Fruit fly (Drosophila melanogaster) whole organism, embryonic: ENCODE data around the gene CG10035.

Experiments
- Bgb ChIP-seq: fragments of 200-800 bp; sonication (Bioruptor generic); IDR thresholded peaks from 2 replicates; pipeline ENCODE4 v1.3.6; 2022; ENCODE audit warnings: missing biosample characterization, missing genetic modification characterization; ENCODE audit not compliant: partially characterized antibody
- CG10979 ChIP-seq: fragments of 200-800 bp; sonication (Bioruptor generic); optimal IDR thresholded peaks from 2 replicates; lab custom pipeline; 2018; ENCODE audit warnings: missing biosample characterization, mild to moderate bottlenecking, missing genetic modification characterization, moderate library complexity
- CG14441 ChIP-seq: fragments of 200-800 bp; sonication (Bioruptor generic); IDR thresholded peaks from 2 replicates; pipeline ENCODE4 v1.3.6; 2022; ENCODE audit warnings: missing biosample characterization, missing genetic modification characterization
- CG15269 ChIP-seq: fragments of 200-800 bp; sonication (Bioruptor generic); optimal IDR thresholded peaks from 2 replicates; lab custom pipeline; 2018; ENCODE audit warnings: missing biosample characterization, mild to moderate bottlenecking, missing genetic modification characterization, moderate library complexity
- CG15514 ChIP-seq: fragments of 200-800 bp; sonication (Bioruptor generic); optimal IDR thresholded peaks from 3 replicates; lab custom pipeline; 2017; ENCODE audit warnings: missing biosample characterization, missing genetic modification characterization, mild to moderate bottlenecking, moderate library complexity, missing genetic modification reagents
- CG1647 ChIP-seq: fragments of 200-800 bp; sonication (Bioruptor generic); optimal IDR thresholded peaks from 3 replicates; lab custom pipeline; 2016; ENCODE audit warnings: missing biosample characterization, missing genetic modification characterization
- CG16813 ChIP-seq: fragments of 200-800 bp; sonication (Bioruptor generic); IDR thresholded peaks from 3 replicates; pipeline ENCODE4 v1.3.6; 2022; ENCODE audit warnings: missing biosample characterization, missing genetic modification characterization; ENCODE audit not compliant: partially characterized antibody
- CG17186 ChIP-seq: fragments of 200-800 bp; sonication (Bioruptor generic); optimal IDR thresholded peaks from 3 replicates; lab custom pipeline; 2017; ENCODE audit warnings: missing biosample characterization, missing genetic modification reagents, missing genetic modification characterization
- CG17829 ChIP-seq: fragments of 200-800 bp; optimal IDR thresholded peaks from 2 replicates; lab custom pipeline; 2019; ENCODE audit warnings: missing biosample characterization, mild to moderate bottlenecking, missing genetic modification characterization, moderate library complexity
- CG1792 ChIP-seq: fragments of 200-800 bp; sonication (Bioruptor generic); optimal IDR thresholded peaks from 2 replicates; lab custom pipeline; 2016; ENCODE audit warnings: missing biosample characterization, missing genetic modification characterization
- CG2712 ChIP-seq: fragments of 200-800 bp; optimal IDR thresholded peaks from 3 replicates; lab custom pipeline; 2019; ENCODE audit warnings: missing biosample characterization, mild to moderate bottlenecking, missing genetic modification characterization, moderate library complexity
- CG30020 ChIP-seq: fragments of 200-800 bp; optimal IDR thresholded peaks from 2 replicates; lab custom pipeline; 2019; ENCODE audit warnings: missing biosample characterization, mild to moderate bottlenecking, missing genetic modification characterization, moderate library complexity
- CG32532 ChIP-seq: fragments of 200-800 bp; sonication (Bioruptor generic); IDR thresholded peaks from 2 replicates; pipeline ENCODE4 v1.3.6; 2022; ENCODE audit warnings: missing biosample characterization, missing genetic modification characterization
- CG33557 ChIP-seq: fragments of 200-800 bp; sonication (Bioruptor generic); optimal IDR thresholded peaks from 2 replicates; lab custom pipeline; 2019; ENCODE audit warnings: missing biosample characterization, mild to moderate bottlenecking, missing genetic modification characterization, moderate library complexity
- CG4328 ChIP-seq: fragments of 200-800 bp; sonication (Bioruptor generic); optimal IDR thresholded peaks from 3 replicates; lab custom pipeline; 2017; ENCODE audit warnings: missing biosample characterization, missing genetic modification reagents, missing genetic modification characterization
- CG4424 ChIP-seq: fragments of 200-800 bp; sonication (Bioruptor generic); optimal IDR thresholded peaks from 3 replicates; lab custom pipeline; 2016; ENCODE audit warnings: missing biosample characterization, missing genetic modification characterization
- CG6272 ChIP-seq: fragments of 200-800 bp; sonication (Bioruptor generic); IDR thresholded peaks from 2 replicates; pipeline ENCODE4 v1.3.6; 2022; ENCODE audit warnings: missing biosample characterization, missing genetic modification characterization
- CG8089 ChIP-seq: fragments of 200-800 bp; sonication (Bioruptor generic); optimal IDR thresholded peaks from 3 replicates; lab custom pipeline; 2016; ENCODE audit warnings: missing biosample characterization, missing genetic modification characterization
- CG8478 ChIP-seq: fragments of >200 bp; optimal IDR thresholded peaks from 2 replicates; lab custom pipeline; 2018
- Elba2 ChIP-seq: fragments of 200-800 bp; sonication (Bioruptor generic); optimal IDR thresholded peaks from 3 replicates; lab custom pipeline; 2016; ENCODE audit warnings: missing biosample characterization, missing genetic modification characterization
- HLH54F ChIP-seq: fragments of 200-800 bp; sonication (Bioruptor generic); optimal IDR thresholded peaks from 3 replicates; lab custom pipeline; 2016; ENCODE audit warnings: missing biosample characterization, missing genetic modification characterization
- HmgD ChIP-seq: fragments of 200-800 bp; sonication (Bioruptor generic); optimal IDR thresholded peaks from 3 replicates; lab custom pipeline; 2016; ENCODE audit warnings: missing biosample characterization, missing genetic modification characterization
- Nf-YB ChIP-seq: fragments of 200-800 bp; sonication (Bioruptor generic); optimal IDR thresholded peaks from 3 replicates; lab custom pipeline; 2019; ENCODE audit warnings: missing biosample characterization, mild to moderate bottlenecking, missing genetic modification characterization, moderate library complexity
- Scr ChIP-seq: fragments of 200-800 bp; sonication (Bioruptor generic); IDR thresholded peaks from 2 replicates; pipeline ENCODE4 v1.3.6; 2022; ENCODE audit warnings: missing biosample characterization, missing genetic modification characterization; ENCODE audit not compliant: partially characterized antibody
- Side ChIP-seq: fragments of 200-800 bp; sonication (Bioruptor generic); optimal IDR thresholded peaks from 2 replicates; lab custom pipeline; 2016; ENCODE audit warnings: missing biosample characterization, missing genetic modification characterization
- Spps ChIP-seq: fragments of 200-800 bp; sonication (Bioruptor generic); optimal IDR thresholded peaks from 2 replicates; lab custom pipeline; 2018; ENCODE audit warnings: missing biosample characterization, mild to moderate bottlenecking, missing genetic modification characterization
- Ssrp ChIP-seq: fragments of 200-800 bp; sonication (Bioruptor generic); optimal IDR thresholded peaks from 2 replicates; lab custom pipeline; 2018; ENCODE audit warnings: missing biosample characterization, mild to moderate bottlenecking, missing genetic modification characterization, moderate library complexity
- Tbp ChIP-seq: fragments of >200 bp; optimal IDR thresholded peaks from 2 replicates; lab custom pipeline; 2018; ENCODE audit warnings: missing biosample characterization, missing genetic modification characterization
- Trl ChIP-seq, 3 experiments: fragments of >200 bp in 2 of 3; fragments of 200-800 bp in 1 of 3; sonication (Bioruptor generic) in 1 of 3; optimal IDR thresholded peaks; 2 replicates in 1 of 3; 3 replicates in 2 of 3; lab custom pipeline; 2016 to 2017; ENCODE audit warnings: missing biosample characterization in 1 of 3, missing genetic modification characterization in 1 of 3
- Xrp1 ChIP-seq: fragments of 200-800 bp; sonication (Bioruptor generic); IDR thresholded peaks from 2 replicates; pipeline ENCODE4 v1.3.6; 2022; ENCODE audit warnings: missing biosample characterization, missing genetic modification characterization
- YL-1 ChIP-seq: fragments of 200-800 bp; sonication (Bioruptor generic); optimal IDR thresholded peaks from 3 replicates; lab custom pipeline; 2017; ENCODE audit warnings: missing biosample characterization, mild to moderate bottlenecking, missing genetic modification characterization
- chn ChIP-seq: fragments of 200-800 bp; sonication (Bioruptor generic); optimal IDR thresholded peaks from 2 replicates; lab custom pipeline; 2016; ENCODE audit warnings: missing biosample characterization, missing genetic modification characterization
- ftz-f1 ChIP-seq: fragments of 200-800 bp; sonication (Bioruptor generic); optimal IDR thresholded peaks from 2 replicates; lab custom pipeline; 2016; ENCODE audit warnings: missing biosample characterization, missing genetic modification characterization
- ham ChIP-seq: fragments of 200-800 bp; sonication (Bioruptor generic); IDR thresholded peaks from 2 replicates; pipeline ENCODE4 v1.3.6; 2022; ENCODE audit warnings: missing biosample characterization, missing genetic modification characterization
- hb ChIP-seq: fragments of 200-800 bp; sonication (Bioruptor generic); IDR thresholded peaks from 3 replicates; pipeline ENCODE4 v1.3.6; 2022; ENCODE audit warnings: missing biosample characterization, missing genetic modification characterization; ENCODE audit not compliant: partially characterized antibody
- hth ChIP-seq: fragments of >200 bp; optimal IDR thresholded peaks from 2 replicates; lab custom pipeline; 2017; ENCODE audit warnings: inconsistent platforms
- lbe ChIP-seq: fragments of 200-800 bp; sonication (Bioruptor generic); optimal IDR thresholded peaks from 2 replicates; lab custom pipeline; 2016; ENCODE audit warnings: missing biosample characterization, mild to moderate bottlenecking, missing genetic modification characterization
- mam ChIP-seq: fragments of 200-800 bp; sonication (Bioruptor generic); optimal IDR thresholded peaks from 3 replicates; lab custom pipeline; 2016; ENCODE audit warnings: missing biosample characterization, missing genetic modification characterization
- mirr ChIP-seq: fragments of 200-800 bp; sonication (Bioruptor generic); optimal IDR thresholded peaks from 3 replicates; lab custom pipeline; 2018; ENCODE audit warnings: missing biosample characterization, mild to moderate bottlenecking, missing genetic modification characterization
- nerfin-1 ChIP-seq: fragments of 200-800 bp; sonication (Bioruptor generic); optimal IDR thresholded peaks from 3 replicates; lab custom pipeline; 2019; ENCODE audit warnings: missing biosample characterization, mild to moderate bottlenecking, missing genetic modification characterization, moderate library complexity
- repo ChIP-seq: fragments of 200-800 bp; sonication (Bioruptor generic); optimal IDR thresholded peaks from 2 replicates; lab custom pipeline; 2016; ENCODE audit warnings: missing biosample characterization, missing genetic modification characterization
- scrt ChIP-seq: fragments of 200-800 bp; sonication (Bioruptor generic); optimal IDR thresholded peaks from 2 replicates; lab custom pipeline; 2018; ENCODE audit warnings: missing biosample characterization, mild to moderate bottlenecking, missing genetic modification characterization, moderate library complexity
- sim ChIP-seq: fragments of 200-800 bp; sonication (Bioruptor generic); IDR thresholded peaks from 2 replicates; pipeline ENCODE4 v1.3.6; 2022; ENCODE audit warnings: missing biosample characterization, missing genetic modification characterization
- tio ChIP-seq: fragments of 200-800 bp; sonication (Bioruptor generic); optimal IDR thresholded peaks from 2 replicates; lab custom pipeline; 2017; ENCODE audit warnings: missing biosample characterization, missing genetic modification characterization, inconsistent platforms
- vfl ChIP-seq: fragments of 200-800 bp; sonication (Bioruptor generic); optimal IDR thresholded peaks from 2 replicates; lab custom pipeline; 2016; ENCODE audit warnings: missing biosample characterization, missing genetic modification characterization
- z ChIP-seq: fragments of 200-800 bp; sonication (Bioruptor generic); IDR thresholded peaks from 3 replicates; pipeline ENCODE4 v1.3.6; 2022; ENCODE audit warnings: missing biosample characterization, missing genetic modification characterization

The CG10035 gene

DNA sequence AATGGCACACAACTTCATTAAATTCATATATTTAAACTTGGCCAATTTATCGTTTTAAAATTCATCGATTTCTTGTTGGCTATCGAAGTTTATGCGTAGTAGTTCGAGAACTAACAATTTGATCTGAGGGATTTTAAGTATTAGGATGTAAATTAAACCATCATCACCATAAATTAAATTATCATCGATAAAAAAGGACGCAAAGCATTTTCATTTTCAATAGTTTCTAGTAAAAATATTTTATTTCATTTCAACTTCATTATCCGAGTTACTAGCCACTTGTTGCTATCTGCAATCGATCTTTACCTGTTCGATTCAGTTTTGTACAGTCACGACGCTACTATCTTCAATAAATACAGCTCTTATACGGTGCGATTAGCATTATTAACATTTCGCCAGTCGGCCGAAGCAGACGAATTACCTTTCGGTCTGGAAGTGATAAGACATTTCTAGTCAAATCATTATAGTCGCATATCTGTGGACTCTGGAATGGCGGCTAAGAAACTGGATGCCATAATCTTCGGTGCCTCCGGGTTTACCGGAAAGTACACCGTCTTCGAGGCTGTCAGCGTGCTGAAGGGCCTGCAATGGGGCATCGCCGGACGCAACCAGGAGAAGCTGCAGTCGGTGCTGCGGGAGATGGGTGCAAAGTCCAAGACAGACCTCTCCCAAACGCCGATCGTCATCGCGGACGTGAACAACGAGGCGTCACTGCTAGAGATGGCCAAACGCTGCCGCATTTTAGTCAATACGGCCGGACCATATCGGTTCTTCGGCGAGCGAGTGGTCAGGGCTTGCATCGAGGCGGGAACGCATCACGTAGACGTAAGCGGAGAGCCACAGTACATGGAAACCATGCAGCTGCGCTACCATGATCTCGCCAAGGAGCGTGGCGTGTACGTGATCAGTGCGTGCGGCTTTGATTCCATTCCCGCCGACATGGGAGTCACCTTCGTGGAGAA is 24.0 kb upstream of the CG10035 start, which contains the start of gene CG5167 (continued):
- TF ChIP-seq CG1647 (GFP tag; lab: Kevin White, UChicago): no peak
- TF ChIP-seq CG33557 (GFP tag; lab: Kevin White, UChicago): peak; percentile 19
- TF ChIP-seq CG17829 (tag; lab: Kevin White, UChicago): peak; percentile 54
- TF ChIP-seq HmgD (GFP tag; lab: Kevin White, UChicago): no peak
- TF ChIP-seq HLH54F (GFP tag; lab: Kevin White, UChicago): no peak
- no peak for TF ChIP-seq YL-1 (GFP tag; lab: Kevin White, UChicago)
- TF ChIP-seq scrt (GFP tag; lab: Kevin White, UChicago): peak; percentile 27
- TF ChIP-seq CG10979 (tag; lab: Kevin White, UChicago): peak; percentile 61
- no peak for TF ChIP-seq CG8478 (lab: Kevin White, UChicago)
- TF ChIP-seq nerfin-1 (tag; lab: Kevin White, UChicago): peak; percentile 7
- no peak for TF ChIP-seq vfl (GFP tag; lab: Kevin White, UChicago)
- TF ChIP-seq CG8089 (GFP tag; lab: Kevin White, UChicago): no peak
- TF ChIP-seq Bgb: no peak
- no peak for TF ChIP-seq ham (GFP tag; lab: Robert Waterston, UW)
- TF ChIP-seq hb: no peak
- TF ChIP-seq CG15269 (tag; lab: Kevin White, UChicago): peak; percentile 47
- TF ChIP-seq hth (lab: Kevin White, UChicago): no peak
- TF ChIP-seq Nf-YB (GFP tag; lab: Kevin White, UChicago): no peak
- TF ChIP-seq mirr (GFP tag; lab: Kevin White, UChicago): peak; percentile 54
- no peak for TF ChIP-seq CG4328 (GFP tag; lab: Kevin White, UChicago)
- TF ChIP-seq ftz-f1 (GFP tag; lab: Kevin White, UChicago): no peak
- TF ChIP-seq z (GFP tag; lab: Robert Waterston, UW): no peak
- no peak; the same call in 1 of the 2 replicates for TF ChIP-seq Scr (GFP tag; lab: Robert Waterston, UW)
- TF ChIP-seq Elba2 (GFP tag; lab: Kevin White, UChicago): no peak
- TF ChIP-seq CG16813 (GFP tag; lab: Robert Waterston, UW): 0 out of 3 replicates have a peak, but pooled peaks have one; percentile 8
- no peak for TF ChIP-seq mam (GFP tag; lab: Kevin White, UChicago)
- TF ChIP-seq chn (GFP tag; lab: Kevin White, UChicago): no peak
- TF ChIP-seq Ssrp (tag; lab: Kevin White, UChicago): peak; percentile 14
- TF ChIP-seq CG17186 (GFP tag; lab: Kevin White, UChicago): no peak
- TF ChIP-seq CG32532 (GFP tag; lab: Robert Waterston, UW): no peak
- TF ChIP-seq Side (GFP tag; lab: Kevin White, UChicago): no peak
- TF ChIP-seq CG15514: peak; percentile 51
- TF ChIP-seq lbe (GFP tag; lab: Kevin White, UChicago): peak; percentile 12
- peak; percentile 5 for TF ChIP-seq CG30020 (tag; lab: Kevin White, UChicago)
- no peak for TF ChIP-seq CG6272 (GFP tag; lab: Robert Waterston, UW)
- peak; percentile 49 for TF ChIP-seq Xrp1 (GFP tag; lab: Robert Waterston, UW)
- TF ChIP-seq Trl (optimal IDR thresholded peaks at IDR 0.05; lab: Kevin White, UChicago): no peak
- TF ChIP-seq Trl (GFP tag; optimal IDR thresholded peaks at IDR 0.05; lab: Kevin White, UChicago): no peak
- no peak for TF ChIP-seq repo (GFP tag; lab: Kevin White, UChicago)
- no peak for TF ChIP-seq tio
- no peak for TF ChIP-seq Tbp
- peak; percentile 11 for TF ChIP-seq CG4424 (GFP tag; lab: Kevin White, UChicago)
- TF ChIP-seq CG1792 (GFP tag; lab: Kevin White, UChicago): no peak
- no peak for TF ChIP-seq CG14441 (GFP tag; lab: Robert Waterston, UW)
- no peak for TF ChIP-seq sim (GFP tag; lab: Robert Waterston, UW)
- TF ChIP-seq Spps: no peak
- TF ChIP-seq CG2712 (tag; lab: Kevin White, UChicago): peak; percentile 64
- TF ChIP-seq, all 482 proteins: peak for 149
